Fruit fly (Drosophila melanogaster) whole organism, embryonic: ENCODE results near the gene Vps53.

Source experiments
- Aef1 ChIP-seq: fragments of 200-800 bp; sonication (Bioruptor generic); IDR thresholded peaks from 3 replicates; pipeline ENCODE4 v1.3.6; 2022; ENCODE audit warnings: missing biosample characterization, missing genetic modification characterization
- Asciz ChIP-seq: fragments of 200-800 bp; sonication (Bioruptor generic); optimal IDR thresholded peaks from 2 replicates; lab custom pipeline; 2017; ENCODE audit warnings: missing biosample characterization, mild to moderate bottlenecking, missing genetic modification characterization, missing genetic modification reagents
- Bgb ChIP-seq: fragments of 200-800 bp; sonication (Bioruptor generic); IDR thresholded peaks from 2 replicates; pipeline ENCODE4 v1.3.6; 2022; ENCODE audit warnings: missing biosample characterization, missing genetic modification characterization; ENCODE audit not compliant: partially characterized antibody
- Bteb2 ChIP-seq: fragments of 200-800 bp; sonication (Bioruptor generic); optimal IDR thresholded peaks from 2 replicates; lab custom pipeline; 2016; ENCODE audit warnings: missing biosample characterization, missing genetic modification characterization
- CG10979 ChIP-seq: fragments of 200-800 bp; sonication (Bioruptor generic); optimal IDR thresholded peaks from 2 replicates; lab custom pipeline; 2018; ENCODE audit warnings: missing biosample characterization, mild to moderate bottlenecking, missing genetic modification characterization, moderate library complexity
- CG11247 ChIP-seq: fragments of 200-800 bp; sonication (Bioruptor generic); IDR thresholded peaks from 2 replicates; pipeline ENCODE4 v1.3.6; 2022; ENCODE audit warnings: missing biosample characterization, missing genetic modification characterization
- CG13624 ChIP-seq: fragments of 200-800 bp; sonication (Bioruptor generic); optimal IDR thresholded peaks from 2 replicates; lab custom pipeline; 2016; ENCODE audit warnings: missing biosample characterization, missing genetic modification characterization
- CG14965 ChIP-seq: fragments of 200-800 bp; sonication (Bioruptor generic); optimal IDR thresholded peaks from 2 replicates; lab custom pipeline; 2016; ENCODE audit warnings: missing biosample characterization, missing genetic modification characterization, borderline replicate concordance
- CG15514 ChIP-seq: fragments of 200-800 bp; sonication (Bioruptor generic); optimal IDR thresholded peaks from 3 replicates; lab custom pipeline; 2017; ENCODE audit warnings: missing biosample characterization, missing genetic modification characterization, mild to moderate bottlenecking, moderate library complexity, missing genetic modification reagents
- CG15601 ChIP-seq: fragments of 200-800 bp; sonication (Bioruptor generic); optimal IDR thresholded peaks from 3 replicates; lab custom pipeline; 2019; ENCODE audit warnings: missing biosample characterization, mild to moderate bottlenecking, missing genetic modification characterization, moderate library complexity
- CG17186 ChIP-seq: fragments of 200-800 bp; sonication (Bioruptor generic); optimal IDR thresholded peaks from 3 replicates; lab custom pipeline; 2017; ENCODE audit warnings: missing biosample characterization, missing genetic modification reagents, missing genetic modification characterization
- CG1792 ChIP-seq: fragments of 200-800 bp; sonication (Bioruptor generic); optimal IDR thresholded peaks from 2 replicates; lab custom pipeline; 2016; ENCODE audit warnings: missing biosample characterization, missing genetic modification characterization
- CG18619 ChIP-seq: fragments of 200-800 bp; sonication (Bioruptor generic); optimal IDR thresholded peaks from 3 replicates; lab custom pipeline; 2017; ENCODE audit warnings: missing biosample characterization, mild to moderate bottlenecking, missing genetic modification characterization
- CG2199 ChIP-seq: fragments of 200-800 bp; sonication (Bioruptor generic); IDR thresholded peaks from 3 replicates; pipeline ENCODE4 v1.3.6; 2022; ENCODE audit warnings: missing biosample characterization, missing genetic modification characterization
- CG30020 ChIP-seq: fragments of 200-800 bp; optimal IDR thresholded peaks from 2 replicates; lab custom pipeline; 2019; ENCODE audit warnings: missing biosample characterization, mild to moderate bottlenecking, missing genetic modification characterization, moderate library complexity
- CG34224 ChIP-seq: fragments of 200-800 bp; sonication (Bioruptor generic); IDR thresholded peaks from 3 replicates; pipeline ENCODE4 v1.3.6; 2022; ENCODE audit warnings: missing biosample characterization, missing genetic modification characterization; ENCODE audit not compliant: partially characterized antibody
- CG4282 ChIP-seq: fragments of 200-800 bp; sonication (Bioruptor generic); optimal IDR thresholded peaks from 2 replicates; lab custom pipeline; 2016; ENCODE audit warnings: missing biosample characterization, missing genetic modification characterization
- CG4730 ChIP-seq: fragments of 200-800 bp; sonication (Bioruptor generic); IDR thresholded peaks from 2 replicates; pipeline ENCODE4 v1.3.6; 2022; ENCODE audit warnings: missing biosample characterization, missing genetic modification characterization
- Camta ChIP-seq: fragments of 200-800 bp; sonication (Bioruptor generic); optimal IDR thresholded peaks from 2 replicates; lab custom pipeline; 2016; ENCODE audit warnings: missing biosample characterization, missing genetic modification characterization
- Dip2 ChIP-seq: fragments of 200-800 bp; sonication (Bioruptor generic); IDR thresholded peaks from 2 replicates; pipeline ENCODE4 v1.3.6; 2022; ENCODE audit warnings: missing biosample characterization, missing genetic modification characterization
- Gug ChIP-seq: fragments of 200-800 bp; sonication (Bioruptor generic); IDR thresholded peaks from 4 replicates; pipeline ENCODE4 v1.3.6; 2022; ENCODE audit warnings: missing biosample characterization, missing genetic modification characterization
- H15 ChIP-seq: fragments of 200-800 bp; sonication (Bioruptor generic); IDR thresholded peaks from 3 replicates; pipeline ENCODE4 v1.3.6; 2022; ENCODE audit warnings: missing biosample characterization, missing genetic modification characterization
- HLH3B ChIP-seq: fragments of 200-800 bp; sonication (Bioruptor generic); IDR thresholded peaks from 2 replicates; pipeline ENCODE4 v1.3.6; 2022; ENCODE audit warnings: missing biosample characterization, missing genetic modification characterization
- HmgZ ChIP-seq: fragments of 200-800 bp; sonication (Bioruptor generic); optimal IDR thresholded peaks from 2 replicates; lab custom pipeline; 2018; ENCODE audit warnings: missing biosample characterization, mild to moderate bottlenecking, missing genetic modification characterization
- Hsf ChIP-seq: fragments of 200-800 bp; sonication (Bioruptor generic); optimal IDR thresholded peaks from 3 replicates; lab custom pipeline; 2016; ENCODE audit warnings: missing biosample characterization, missing genetic modification characterization
- MESR4 ChIP-seq: fragments of 200-800 bp; sonication (Bioruptor generic); optimal IDR thresholded peaks from 2 replicates; lab custom pipeline; 2018; ENCODE audit warnings: missing biosample characterization, mild to moderate bottlenecking, missing genetic modification characterization, moderate library complexity
- Med ChIP-seq: fragments of 200-800 bp; sonication (Bioruptor generic); peaks from one replicate; lab custom pipeline; 2016; ENCODE audit warnings: missing biosample characterization, missing genetic modification characterization, mild to moderate bottlenecking, inconsistent platforms, moderate library complexity
- Mes4 ChIP-seq: fragments of 200-800 bp; sonication (Bioruptor generic); optimal IDR thresholded peaks from 2 replicates; lab custom pipeline; 2016; ENCODE audit warnings: missing biosample characterization, missing genetic modification characterization
- Opbp ChIP-seq: fragments of 200-800 bp; sonication (Bioruptor generic); IDR thresholded peaks from 3 replicates; pipeline ENCODE4 v1.3.6; 2022; ENCODE audit warnings: missing biosample characterization, missing genetic modification characterization; ENCODE audit not compliant: partially characterized antibody
- Sox100B ChIP-seq: fragments of 200-800 bp; sonication (Bioruptor generic); optimal IDR thresholded peaks from 3 replicates; lab custom pipeline; 2018; ENCODE audit warnings: missing biosample characterization, mild to moderate bottlenecking, missing genetic modification characterization
- Trl ChIP-seq, 3 experiments: fragments of >200 bp in 2 of 3; fragments of 200-800 bp in 1 of 3; sonication (Bioruptor generic) in 1 of 3; optimal IDR thresholded peaks; 2 replicates in 1 of 3; 3 replicates in 2 of 3; lab custom pipeline; 2016 to 2017; ENCODE audit warnings: missing biosample characterization in 1 of 3, missing genetic modification characterization in 1 of 3
- YL-1 ChIP-seq: fragments of 200-800 bp; sonication (Bioruptor generic); optimal IDR thresholded peaks from 3 replicates; lab custom pipeline; 2017; ENCODE audit warnings: missing biosample characterization, mild to moderate bottlenecking, missing genetic modification characterization
- dysf ChIP-seq: fragments of 200-800 bp; sonication (Bioruptor generic); IDR thresholded peaks from 3 replicates; pipeline ENCODE4 v1.3.6; 2022; ENCODE audit warnings: missing biosample characterization, missing genetic modification characterization
- gcm ChIP-seq: fragments of 200-800 bp; sonication (Bioruptor generic); optimal IDR thresholded peaks from 2 replicates; lab custom pipeline; 2019; ENCODE audit warnings: missing biosample characterization, mild to moderate bottlenecking, missing genetic modification characterization, moderate library complexity
- gem ChIP-seq: fragments of 200-800 bp; sonication (Bioruptor generic); optimal IDR thresholded peaks from 2 replicates; lab custom pipeline; 2019; ENCODE audit warnings: missing biosample characterization, mild to moderate bottlenecking, missing genetic modification characterization, moderate library complexity
- ham ChIP-seq: fragments of 200-800 bp; sonication (Bioruptor generic); IDR thresholded peaks from 2 replicates; pipeline ENCODE4 v1.3.6; 2022; ENCODE audit warnings: missing biosample characterization, missing genetic modification characterization
- her ChIP-seq: fragments of 200-800 bp; sonication (Bioruptor generic); optimal IDR thresholded peaks from 2 replicates; lab custom pipeline; 2016; ENCODE audit warnings: missing biosample characterization, missing genetic modification characterization
- jing ChIP-seq: fragments of 200-800 bp; sonication (Bioruptor generic); optimal IDR thresholded peaks from 2 replicates; lab custom pipeline; 2018; ENCODE audit warnings: missing biosample characterization, mild to moderate bottlenecking, missing genetic modification characterization
- jumu ChIP-seq: fragments of 200-800 bp; sonication (Bioruptor generic); optimal IDR thresholded peaks from 3 replicates; lab custom pipeline; 2016; ENCODE audit warnings: missing biosample characterization, missing genetic modification characterization
- nmo ChIP-seq: fragments of 200-800 bp; sonication (Bioruptor generic); optimal IDR thresholded peaks from 2 replicates; lab custom pipeline; 2018; ENCODE audit warnings: missing biosample characterization, mild to moderate bottlenecking, missing genetic modification characterization, moderate library complexity
- prd ChIP-seq, 3 experiments: fragments of >200 bp in 2 of 3; fragments of 200-800 bp in 1 of 3; sonication (Bioruptor generic) in 1 of 3; optimal IDR thresholded peaks in 2 of 3; IDR thresholded peaks in 1 of 3; 2 replicates in 2 of 3; 3 replicates in 1 of 3; pipeline versions ENCODE4 v1.3.6 to Lab custom; 2017 to 2022; ENCODE audit warnings: missing biosample characterization in 1 of 3, missing genetic modification characterization in 1 of 3
- scrt ChIP-seq: fragments of 200-800 bp; sonication (Bioruptor generic); optimal IDR thresholded peaks from 2 replicates; lab custom pipeline; 2018; ENCODE audit warnings: missing biosample characterization, mild to moderate bottlenecking, missing genetic modification characterization, moderate library complexity
- shn ChIP-seq: fragments of 200-800 bp; sonication (Bioruptor generic); optimal IDR thresholded peaks from 3 replicates; lab custom pipeline; 2016; ENCODE audit warnings: missing biosample characterization, missing genetic modification characterization
- sisA ChIP-seq: fragments of 200-800 bp; sonication (Bioruptor generic); IDR thresholded peaks from 2 replicates; pipeline ENCODE4 v1.3.6; 2022; ENCODE audit warnings: missing biosample characterization, missing genetic modification characterization
- stwl ChIP-seq: fragments of 200-800 bp; sonication (Bioruptor generic); optimal IDR thresholded peaks from 3 replicates; lab custom pipeline; 2018; ENCODE audit warnings: missing biosample characterization, mild to moderate bottlenecking, missing genetic modification characterization, moderate library complexity
- sug ChIP-seq: fragments of 200-800 bp; optimal IDR thresholded peaks from 2 replicates; lab custom pipeline; 2019; ENCODE audit warnings: missing biosample characterization, mild to moderate bottlenecking, missing genetic modification characterization, moderate library complexity
- trem ChIP-seq: fragments of 200-800 bp; optimal IDR thresholded peaks from 3 replicates; lab custom pipeline; 2019; ENCODE audit warnings: missing biosample characterization, mild to moderate bottlenecking, missing genetic modification characterization, moderate library complexity
- usp ChIP-seq: fragments of >200 bp; optimal IDR thresholded peaks from 2 replicates; lab custom pipeline; 2017; ENCODE audit warnings: missing biosample characterization, missing genetic modification characterization
- vfl ChIP-seq: fragments of 200-800 bp; sonication (Bioruptor generic); optimal IDR thresholded peaks from 2 replicates; lab custom pipeline; 2016; ENCODE audit warnings: missing biosample characterization, missing genetic modification characterization
- zfh1 ChIP-seq: fragments of 200-800 bp; sonication (Bioruptor generic); IDR thresholded peaks from 3 replicates; pipeline ENCODE4 v1.3.6; 2022; ENCODE audit warnings: missing biosample characterization, missing genetic modification characterization

Gene Vps53

DNA sequence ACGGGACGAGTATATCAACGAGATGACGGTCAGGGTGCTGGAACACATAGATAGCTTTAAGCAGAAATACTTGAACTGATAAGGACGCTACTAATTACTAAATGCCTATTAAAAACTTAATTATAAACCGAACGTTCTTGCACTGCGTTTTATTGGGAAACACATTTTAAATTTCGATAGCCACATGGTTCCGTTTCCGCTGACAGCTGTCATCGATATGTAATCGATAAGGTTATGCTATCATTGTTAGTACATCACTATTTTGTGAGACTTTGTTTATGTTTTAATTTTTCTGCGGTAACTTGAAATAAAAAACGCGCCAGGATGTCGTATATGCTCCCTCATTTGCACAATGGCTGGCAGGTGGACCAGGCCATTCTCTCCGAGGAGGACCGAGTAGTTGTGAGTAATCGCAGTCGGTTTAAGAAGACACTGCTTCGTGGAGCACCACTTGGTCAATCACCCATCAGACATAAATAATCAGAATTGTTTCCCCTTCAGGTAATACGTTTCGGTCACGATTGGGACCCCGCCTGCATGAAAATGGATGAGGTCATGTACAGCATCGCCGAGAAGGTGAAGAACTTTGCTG, 17.2 kb upstream of the Vps53 start, which contains the start of gene Dim1 (continued):
- no peak for TF ChIP-seq gem (tag; lab: Kevin White, UChicago)
- peak; percentile 22; the same call in 1 of the 3 replicates for TF ChIP-seq dysf (GFP tag; lab: Robert Waterston, UW)
- no peak for TF ChIP-seq gcm (GFP tag; lab: Kevin White, UChicago)
- TF ChIP-seq CG17186 (GFP tag; lab: Kevin White, UChicago), result peak; percentile 36
- TF ChIP-seq Bteb2 (GFP tag; lab: Kevin White, UChicago), result peak; percentile 38
- TF ChIP-seq Asciz (GFP tag; lab: Kevin White, UChicago), result peak; percentile 31
- TF ChIP-seq Mes4, result peak; percentile 4
- TF ChIP-seq CG18619 (GFP tag; lab: Kevin White, UChicago), result peak; percentile 47
- no peak for TF ChIP-seq CG15601 (tag; lab: Kevin White, UChicago)
- TF ChIP-seq CG15514 (GFP tag; lab: Kevin White, UChicago), result peak; percentile 54
- TF ChIP-seq sisA (GFP tag; lab: Robert Waterston, UW), result no peak
- TF ChIP-seq CG10979 (tag; lab: Kevin White, UChicago), result peak; percentile 34
- TF ChIP-seq jing, result no peak
- peak; percentile 69 for TF ChIP-seq MESR4 (GFP tag; lab: Kevin White, UChicago)
- TF ChIP-seq Hsf (GFP tag; lab: Kevin White, UChicago), result peak; percentile 20
- peak; percentile 49 for TF ChIP-seq Camta (GFP tag; lab: Kevin White, UChicago)
- no peak for TF ChIP-seq CG11247 (GFP tag; lab: Robert Waterston, UW)
- no peak for TF ChIP-seq ham
- TF ChIP-seq nmo (GFP tag; lab: Kevin White, UChicago), result peak; percentile 41
- TF ChIP-seq scrt, result no peak
- no peak for TF ChIP-seq CG2199 (GFP tag; lab: Robert Waterston, UW)
- TF ChIP-seq CG1792 (GFP tag; lab: Kevin White, UChicago), result peak; percentile 14
- no peak for TF ChIP-seq CG4282
- peak; percentile 73 for TF ChIP-seq YL-1
- no peak for TF ChIP-seq Dip2 (GFP tag; lab: Robert Waterston, UW)
- no peak for TF ChIP-seq her (GFP tag; lab: Kevin White, UChicago)
- no peak for TF ChIP-seq CG30020 (tag; lab: Kevin White, UChicago)
- TF ChIP-seq prd (optimal IDR thresholded peaks at IDR 0.05; lab: Kevin White, UChicago), result no peak
- TF ChIP-seq prd (GFP tag; IDR thresholded peaks at IDR 0.05; lab: Robert Waterston, UW), result no peak
- peak; percentile 28 for TF ChIP-seq trem (tag; lab: Kevin White, UChicago)
- TF ChIP-seq Opbp (GFP tag; lab: Robert Waterston, UW), result peak; percentile 74
- no peak for TF ChIP-seq Sox100B
- no peak for TF ChIP-seq CG4730 (GFP tag; lab: Robert Waterston, UW)
- no peak for TF ChIP-seq usp (GFP tag; lab: Kevin White, UChicago)
- peak; percentile 94 for TF ChIP-seq Med (GFP tag; lab: Kevin White, UChicago)
- TF ChIP-seq stwl (tag; lab: Kevin White, UChicago), result peak; percentile 82
- TF ChIP-seq Gug (GFP tag; lab: Robert Waterston, UW), result no peak
- TF ChIP-seq HmgZ (tag; lab: Kevin White, UChicago), result peak; percentile 44
- no peak for TF ChIP-seq shn (GFP tag; lab: Kevin White, UChicago)
- TF ChIP-seq zfh1 (GFP tag; lab: Robert Waterston, UW), result peak; percentile 30; the same call in 1 of the 3 replicates
- no peak for TF ChIP-seq CG13624 (GFP tag; lab: Kevin White, UChicago)
- peak; percentile 88 for TF ChIP-seq CG34224
- TF ChIP-seq Trl (optimal IDR thresholded peaks at IDR 0.05; lab: Kevin White, UChicago), result no peak
- TF ChIP-seq Trl (GFP tag; optimal IDR thresholded peaks at IDR 0.05; lab: Kevin White, UChicago), result no peak
- TF ChIP-seq vfl (GFP tag; lab: Kevin White, UChicago), result no peak
- TF ChIP-seq Aef1 (GFP tag; lab: Robert Waterston, UW), result no peak
- TF ChIP-seq H15 (GFP tag; lab: Robert Waterston, UW), result no peak
- TF ChIP-seq jumu (GFP tag; lab: Kevin White, UChicago), result no peak
- peak; percentile 74 for TF ChIP-seq Bgb (GFP tag; lab: Robert Waterston, UW)
- TF ChIP-seq HLH3B (GFP tag; lab: Robert Waterston, UW), result no peak
- no peak for TF ChIP-seq CG14965 (GFP tag; lab: Kevin White, UChicago)
- TF ChIP-seq sug (tag; lab: Kevin White, UChicago), result no peak
